Worm (Caenorhabditis elegans) whole organism, early embryonic: ENCODE data around the gene rrp-1.
"Not testable (repeated sequence)": the region's sequence is repeated elsewhere in the genome, so short reads cannot be mapped to it uniquely, and the experiment has no call there.

Source experiments
- B0310.2 ChIP-seq: sonication (generic microtip); optimal IDR thresholded peaks from 2 replicates; lab custom pipeline; 2016; ENCODE audit warnings: mild to moderate bottlenecking, missing genetic modification characterization, missing compliant biosample characterization
- F13C5.2 ChIP-seq: sonication (generic microtip); optimal IDR thresholded peaks from 2 replicates; lab custom pipeline; 2017; ENCODE audit warnings: mild to moderate bottlenecking, missing genetic modification characterization, inconsistent platforms, missing compliant biosample characterization
- aly-1 ChIP-seq: sonication (generic microtip); optimal IDR thresholded peaks from 2 replicates; lab custom pipeline; 2016; ENCODE audit warnings: missing genetic modification characterization, missing compliant biosample characterization
- ama-1 ChIP-seq: fragments of 150-350 bp; optimal IDR thresholded peaks from 2 replicates; lab custom pipeline; 2014
- ceh-13 ChIP-seq: fragments of 200-800 bp; sonication (Bioruptor generic); optimal IDR thresholded peaks from 2 replicates; lab custom pipeline; 2018; ENCODE audit warnings: mild to moderate bottlenecking, missing genetic modification characterization, missing compliant biosample characterization
- ceh-36 ChIP-seq: sonication (generic microtip); optimal IDR thresholded peaks from 2 replicates; lab custom pipeline; 2016; ENCODE audit warnings: missing genetic modification characterization, inconsistent platforms, missing compliant biosample characterization
- ets-7 ChIP-seq: sonication (generic microtip); optimal IDR thresholded peaks from 2 replicates; lab custom pipeline; 2016; ENCODE audit warnings: missing genotype, missing genetic modification characterization, missing compliant biosample characterization
- flt-1 ChIP-seq: fragments of 200-800 bp; sonication (Bioruptor generic); IDR thresholded peaks from 2 replicates; pipeline ENCODE4 v1.3.6; 2022; ENCODE audit warnings: missing genetic modification characterization, missing compliant biosample characterization
- hmbx-1 ChIP-seq: sonication (generic microtip); optimal IDR thresholded peaks from 2 replicates; lab custom pipeline; 2016; ENCODE audit warnings: mild to moderate bottlenecking, missing genetic modification characterization, missing compliant biosample characterization
- hmg-4 ChIP-seq: fragments of 200-800 bp; sonication (Bioruptor generic); optimal IDR thresholded peaks from 2 replicates; lab custom pipeline; 2018; ENCODE audit warnings: mild to moderate bottlenecking, missing genetic modification characterization, missing compliant biosample characterization
- hnd-1 ChIP-seq: sonication (generic microtip); optimal IDR thresholded peaks from 2 replicates; lab custom pipeline; 2016; ENCODE audit warnings: missing genetic modification characterization, missing compliant biosample characterization
- pes-1 ChIP-seq: fragments of 200-800 bp; sonication (Bioruptor generic); IDR thresholded peaks from 2 replicates; pipeline ENCODE4 v1.3.6; 2022; ENCODE audit warnings: missing genetic modification reagents, missing genetic modification characterization, missing compliant biosample characterization
- scrt-1 ChIP-seq: fragments of 200-800 bp; sonication (Bioruptor generic); IDR thresholded peaks from 2 replicates; pipeline ENCODE4 v1.3.6; 2022; ENCODE audit warnings: missing genetic modification characterization, missing compliant biosample characterization
- sea-1 ChIP-seq: fragments of 200-800 bp; sonication (Bioruptor generic); conservative IDR thresholded peaks from 2 replicates; pipeline ENCODE4 v1.3.6; 2022; ENCODE audit warnings: missing genetic modification characterization, missing compliant biosample characterization
- tbx-11 ChIP-seq: fragments of 200-800 bp; sonication (Bioruptor generic); IDR thresholded peaks from 2 replicates; pipeline ENCODE4 v1.3.6; 2022; ENCODE audit warnings: missing genetic modification characterization, missing compliant biosample characterization
- tbx-37 ChIP-seq: fragments of 200-800 bp; sonication (Bioruptor generic); conservative IDR thresholded peaks from 2 replicates; pipeline ENCODE4 v1.3.6; 2022; ENCODE audit warnings: missing genetic modification reagents, missing genetic modification characterization, missing compliant biosample characterization
- tra-4 ChIP-seq: sonication (generic microtip); optimal IDR thresholded peaks from 2 replicates; lab custom pipeline; 2017; ENCODE audit warnings: missing genetic modification characterization, missing compliant biosample characterization

rrp-1 gene

DNA sequence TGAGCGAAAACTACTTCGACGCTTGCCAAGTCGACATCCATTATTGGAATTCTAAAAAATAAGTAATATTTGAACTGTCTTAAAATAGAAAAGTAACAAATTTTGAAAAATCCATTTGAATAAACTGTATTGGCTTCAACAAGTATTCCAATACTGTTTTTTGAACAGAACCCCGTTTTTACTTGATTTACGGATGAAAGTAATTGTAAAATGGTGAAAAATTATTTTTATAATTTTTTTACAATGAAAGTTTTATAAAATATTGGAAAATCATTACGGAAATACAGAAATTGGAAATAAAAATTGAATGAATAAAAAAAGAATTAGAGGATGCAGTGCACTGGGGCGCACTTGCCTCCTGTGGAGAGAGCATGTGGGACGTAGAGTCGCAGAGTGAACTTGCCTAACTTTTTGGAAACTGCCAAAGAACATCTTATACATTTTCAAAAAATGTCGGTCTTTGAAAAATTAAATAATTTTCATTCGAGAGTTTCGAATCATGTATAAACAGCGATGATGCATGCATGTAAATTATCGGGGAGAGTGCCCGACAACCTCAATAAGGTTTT lies at the start of gene rrp-1:
rrp-1 (minus strand) TSS at position 51 of the 569 bp plus-strand sequence.
- TF ChIP-seq sea-1 (GFP tag; lab: Robert Waterston, UW) (no peak), ama-1 (no peak)

DNA sequence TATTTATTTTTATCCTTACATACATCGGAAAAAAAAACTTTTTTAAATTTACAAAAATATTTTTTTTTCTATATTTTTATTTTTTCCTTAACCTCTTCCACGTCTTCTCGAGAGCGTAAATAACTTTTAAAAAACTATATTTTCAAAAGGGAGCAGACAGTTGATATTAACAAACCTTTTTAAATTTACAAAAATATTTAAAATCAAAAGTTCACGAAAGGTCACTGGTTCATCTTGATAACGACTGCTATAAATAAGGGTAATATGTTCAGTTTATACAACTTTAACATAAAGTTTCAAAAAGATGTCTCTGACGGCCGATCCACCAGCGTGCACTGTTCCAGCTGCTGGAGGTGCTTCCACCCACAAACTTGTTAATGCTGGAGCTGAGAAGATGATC lies 46.7 kb upstream of the rrp-1 start, which contains the start of the genes F44D12.16 and msd-2:
F44D12.16 (plus strand) TSS at position 301 of the 400 bp plus-strand sequence.
msd-2 (plus strand) TSS at position 305 of the 400 bp plus-strand sequence.
- TF ChIP-seq tbx-11 (GFP tag; lab: Robert Waterston, UW); ama-1; hmg-4 (GFP tag; lab: Kevin White, UChicago): not testable (repeated sequence)

DNA sequence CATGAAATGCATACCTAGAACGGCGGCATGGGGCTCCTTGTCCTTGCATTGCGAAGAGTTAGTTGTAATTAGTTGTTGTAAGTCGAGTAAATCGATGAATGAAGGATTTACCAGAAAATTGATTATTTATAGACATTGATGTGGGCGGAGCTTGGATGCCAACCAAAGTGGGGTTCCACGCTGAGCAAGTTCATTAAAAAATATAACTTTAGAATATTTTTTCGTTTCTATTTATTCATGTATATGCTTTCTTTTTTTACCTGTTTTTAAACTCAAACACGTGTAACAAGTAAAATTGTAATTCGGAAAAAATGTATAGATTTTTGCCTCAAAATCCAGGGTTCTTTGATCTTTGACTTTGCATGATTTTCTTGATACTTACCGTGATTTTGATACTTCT lies 45.5 kb upstream of the rrp-1 start, which contains the start of gene gipc-2:
gipc-2 (minus strand) TSS at position 101 of the 400 bp plus-strand sequence.
- no peak for TF ChIP-seq pes-1 (GFP tag; lab: Robert Waterston, UW)
- no peak for TF ChIP-seq hmg-4 (GFP tag; lab: Kevin White, UChicago)
- no peak for TF ChIP-seq aly-1 (tag; lab: Kevin White, UChicago)
- TF ChIP-seq ets-7 (tag; lab: Kevin White, UChicago) = no peak
- no peak for TF ChIP-seq tra-4 (tag; lab: Kevin White, UChicago)
- no peak for TF ChIP-seq hnd-1

DNA sequence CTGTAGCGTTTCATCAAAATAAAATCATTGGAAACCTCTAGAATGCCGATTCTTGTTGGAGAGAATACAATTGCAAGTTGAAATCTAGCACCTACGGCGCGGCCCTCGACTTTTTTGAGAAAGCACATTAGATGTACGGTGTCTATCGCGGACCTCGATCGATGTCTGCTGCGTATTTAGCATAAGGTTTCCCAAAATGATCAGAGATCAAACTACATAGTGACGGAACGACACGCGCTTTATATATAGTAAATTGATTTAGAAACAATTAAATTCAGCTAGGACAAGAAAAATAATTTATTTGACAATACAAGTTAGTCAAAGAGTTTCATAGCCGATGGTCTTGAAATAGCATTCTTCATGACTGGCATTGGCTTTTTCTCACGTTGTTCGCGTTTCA lies 44.1 kb upstream of the rrp-1 start:
- TF ChIP-seq B0310.2 (tag; lab: Kevin White, UChicago) = no peak
- no peak for TF ChIP-seq F13C5.2 (tag; lab: Kevin White, UChicago)
- TF ChIP-seq tbx-11 (GFP tag; lab: Robert Waterston, UW) = no peak
- TF ChIP-seq tbx-37 (GFP tag; lab: Robert Waterston, UW) = no peak
- TF ChIP-seq hmg-4 (GFP tag; lab: Kevin White, UChicago) = no peak
- TF ChIP-seq flt-1 (GFP tag; lab: Robert Waterston, UW) = no peak
- TF ChIP-seq ama-1 = no peak
- no peak for TF ChIP-seq hmbx-1 (tag; lab: Kevin White, UChicago)
- TF ChIP-seq ceh-13 = no peak
- no peak for TF ChIP-seq scrt-1
- no peak for TF ChIP-seq sea-1 (GFP tag; lab: Robert Waterston, UW)
- no peak for TF ChIP-seq pes-1 (GFP tag; lab: Robert Waterston, UW)

DNA sequence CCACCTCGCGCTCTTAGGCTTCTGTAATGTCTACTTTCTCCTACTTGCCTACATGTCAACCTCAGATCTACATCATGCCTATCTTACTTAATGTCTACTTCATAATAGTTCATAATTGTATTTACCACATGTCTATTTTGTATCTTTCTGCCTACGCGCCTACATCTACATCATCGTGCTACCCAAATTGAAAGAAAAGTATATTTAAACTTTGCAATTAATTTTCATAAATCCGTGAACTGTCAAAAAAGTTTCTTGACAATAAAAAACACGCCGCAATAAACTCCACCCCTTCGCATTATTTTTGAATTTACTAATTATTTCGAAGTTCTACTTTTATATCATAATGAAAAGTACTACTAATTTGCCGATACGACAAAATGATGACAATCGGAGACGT lies 40.9 kb upstream of the rrp-1 start, which contains the start of gene F44D12.8:
F44D12.8 (plus strand) TSS at position 301 of the 400 bp plus-strand sequence.
- no peak for TF ChIP-seq scrt-1
- no peak for TF ChIP-seq flt-1 (GFP tag; lab: Robert Waterston, UW)
- TF ChIP-seq pes-1 (GFP tag; lab: Robert Waterston, UW) = no peak

DNA sequence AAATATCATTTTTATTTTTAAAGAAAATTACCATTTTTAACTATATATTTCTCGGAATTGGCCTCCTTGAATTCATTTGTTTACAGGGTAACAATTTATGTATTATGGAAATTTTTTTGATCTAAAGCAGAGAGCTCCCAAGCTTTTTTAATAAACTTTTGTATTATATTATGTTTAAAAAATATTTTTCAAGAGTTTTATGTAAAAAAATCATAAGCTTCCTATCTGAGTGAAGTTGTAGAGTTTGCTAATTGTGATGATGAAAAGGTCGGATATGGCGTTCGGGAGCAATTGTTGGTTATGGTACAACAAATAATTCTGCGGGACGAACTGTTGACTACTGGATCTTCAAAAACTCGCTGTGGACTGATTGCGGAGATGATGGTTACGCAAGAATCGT lies 39.2 kb upstream of the rrp-1 start, which contains the start of gene F44D12.19:
F44D12.19 (plus strand) TSS at position 301 of the 400 bp plus-strand sequence.
- TF ChIP-seq F13C5.2 (tag; lab: Kevin White, UChicago) (no peak), tbx-37 (GFP tag; lab: Robert Waterston, UW) (no peak), hnd-1 (no peak), scrt-1 (no peak)

DNA sequence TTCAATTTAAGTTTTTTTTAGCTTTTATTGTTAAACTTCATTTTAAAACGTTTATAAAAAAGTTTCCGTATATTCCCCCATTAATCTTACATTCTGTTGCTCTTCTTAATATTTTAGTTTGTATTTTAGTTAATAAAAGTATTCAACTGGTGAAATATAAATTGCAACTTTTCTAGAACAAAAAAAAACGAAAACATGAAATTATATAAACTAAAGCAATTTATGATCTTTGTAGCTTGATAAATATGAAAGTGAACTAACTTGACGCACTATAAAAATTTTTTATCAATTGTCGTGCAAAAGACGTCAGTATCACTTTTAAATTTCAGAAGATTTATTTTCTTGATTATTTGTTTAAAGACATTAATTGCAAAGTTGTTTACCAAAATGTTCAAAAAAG lies 35.6 kb upstream of the rrp-1 start, which contains the start of gene F44D12.2:
F44D12.2 (minus strand) TSS at position 101 of the 400 bp plus-strand sequence.
- TF ChIP-seq hnd-1 (no peak), ceh-36 (tag; lab: Kevin White, UChicago) (no peak), B0310.2 (tag; lab: Kevin White, UChicago) (no peak), tbx-37 (GFP tag; lab: Robert Waterston, UW) (no peak), flt-1 (GFP tag; lab: Robert Waterston, UW) (no peak), hmg-4 (GFP tag; lab: Kevin White, UChicago) (no peak), ets-7 (tag; lab: Kevin White, UChicago) (no peak), pes-1 (GFP tag; lab: Robert Waterston, UW) (no peak), tra-4 (tag; lab: Kevin White, UChicago) (no peak), tbx-11 (GFP tag; lab: Robert Waterston, UW) (no peak), scrt-1 (no peak), ama-1 (no peak)

DNA sequence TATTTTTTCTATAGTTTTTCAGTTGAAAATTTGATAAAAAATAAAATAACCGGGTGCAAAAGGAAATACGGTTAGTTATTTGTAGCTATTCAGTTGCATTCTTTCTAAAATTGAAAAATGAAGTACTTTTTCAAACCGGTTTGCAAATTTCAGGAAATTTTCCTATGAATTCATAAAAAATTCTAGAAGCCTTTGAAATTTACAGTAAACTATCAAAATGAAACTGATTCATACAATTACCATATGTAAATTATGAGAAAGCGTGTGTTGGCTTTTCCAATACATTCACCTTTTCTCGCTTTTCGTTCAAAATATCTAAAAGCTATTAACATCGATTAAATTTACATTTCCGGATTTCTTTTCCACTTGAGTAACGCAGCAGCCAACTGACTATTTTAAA lies 34.9 kb upstream of the rrp-1 start, which contains the start of gene ent-7:
ent-7 (plus strand) TSS at position 301 of the 400 bp plus-strand sequence.
- TF ChIP-seq sea-1 (GFP tag; lab: Robert Waterston, UW) (no peak), B0310.2 (tag; lab: Kevin White, UChicago) (no peak), hmg-4 (GFP tag; lab: Kevin White, UChicago) (no peak), F13C5.2 (tag; lab: Kevin White, UChicago) (no peak), aly-1 (tag; lab: Kevin White, UChicago) (no peak), ceh-13 (no peak), tbx-37 (GFP tag; lab: Robert Waterston, UW) (no peak), tbx-11 (GFP tag; lab: Robert Waterston, UW) (no peak), ama-1 (no peak), pes-1 (GFP tag; lab: Robert Waterston, UW) (no peak), flt-1 (GFP tag; lab: Robert Waterston, UW) (no peak), ceh-36 (tag; lab: Kevin White, UChicago) (no peak), hmbx-1 (tag; lab: Kevin White, UChicago) (no peak), ets-7 (tag; lab: Kevin White, UChicago) (no peak), scrt-1 (no peak)
